Worm (Caenorhabditis elegans): ENCODE results near the gene C48B4.10.

The C48B4.10 gene

ce11 chrIII:9546016-9546659 is 18.2 kb downstream of the C48B4.10 start, which contains the start of gene unc-16 (continued):
- 0 out of 2 replicates have a peak, but pooled peaks have one; percentile 52 for TF ChIP-seq dmd-9 (GFP tag; IDR thresholded peaks at IDR 0.05)
- peak; percentile 94 for TF ChIP-seq mep-1 (tag; optimal IDR thresholded peaks at IDR 0.05)
- TF ChIP-seq nhr-11 (tag; optimal IDR thresholded peaks at IDR 0.05) = peak; percentile 71
- TF ChIP-seq T26A8.4 (GFP tag; IDR thresholded peaks at IDR 0.05) = peak; percentile 80
- TF ChIP-seq nhr-28 (tag; optimal IDR thresholded peaks at IDR 0.05) = peak; percentile 26
- TF ChIP-seq fkh-10 (GFP tag; optimal IDR thresholded peaks at IDR 0.05) = peak; percentile 91
- TF ChIP-seq Y75B8A.6 (GFP tag; IDR thresholded peaks at IDR 0.05) = no peak
- no peak for TF ChIP-seq Y5F2A.4 (GFP tag; optimal IDR thresholded peaks at IDR 0.05)
- TF ChIP-seq saeg-2 (GFP tag; IDR thresholded peaks at IDR 0.05) = no peak
- TF ChIP-seq mxl-2 (GFP tag; conservative IDR thresholded peaks at IDR 0.05) = peak; percentile 77
- TF ChIP-seq skn-1 (tag; optimal IDR thresholded peaks at IDR 0.05) = no peak
- no peak for TF ChIP-seq attf-4 (tag; optimal IDR thresholded peaks at IDR 0.05)
- no peak for TF ChIP-seq unc-130 (GFP tag; optimal IDR thresholded peaks at IDR 0.05)
- TF ChIP-seq unc-62 (GFP tag; optimal IDR thresholded peaks at IDR 0.05 in 1 of 2) = peak in 1 of 2 experiments; percentile 64
- no peak for TF ChIP-seq unc-62 (tag; optimal IDR thresholded peaks at IDR 0.05)
- peak; percentile 71 for TF ChIP-seq dmd-6 (GFP tag; IDR thresholded peaks at IDR 0.05)
- peak; percentile 95; the same call in 1 of the 2 replicates for TF ChIP-seq ceh-20 (GFP tag; IDR thresholded peaks at IDR 0.05)
- peak; percentile 83 to 97 for TF ChIP-seq mdl-1 (tag; optimal IDR thresholded peaks at IDR 0.05)
- 0 out of 2 replicates have a peak, but pooled peaks have one; percentile 54 for TF ChIP-seq mdt-29 (GFP tag; IDR thresholded peaks at IDR 0.05)
- TF ChIP-seq hmg-1.1 (GFP tag; IDR thresholded peaks at IDR 0.05) = peak; percentile 93
- TF ChIP-seq unc-39 (tag; optimal IDR thresholded peaks at IDR 0.05) = no peak
- TF ChIP-seq ceh-82 (tag; optimal IDR thresholded peaks at IDR 0.05) = no peak
- TF ChIP-seq ZK337.2 (GFP tag; IDR thresholded peaks at IDR 0.05) = 0 out of 2 replicates have a peak, but pooled peaks have one; percentile 8
- TF ChIP-seq nhr-42 (GFP tag; IDR thresholded peaks at IDR 0.05) = peak; percentile 18; the same call in 1 of the 2 replicates
- no peak for TF ChIP-seq D1046.2 (GFP tag; IDR thresholded peaks at IDR 0.05)
- TF ChIP-seq lin-29 (GFP tag; IDR thresholded peaks at IDR 0.05) = 0 out of 2 replicates have a peak, but pooled peaks have one; percentile 19

ce11 chrIII:9544820-9545219 is 19.5 kb downstream of the C48B4.10 start, which contains the start of gene ZK1098.12:
TSS of gene ZK1098.12 (plus strand) at chrIII:9545120.
- TF ChIP-seq unc-39 (tag; optimal IDR thresholded peaks at IDR 0.05) = no peak
- no peak for TF ChIP-seq fkh-10 (GFP tag; optimal IDR thresholded peaks at IDR 0.05)
- TF ChIP-seq pqm-1 (tag; optimal IDR thresholded peaks at IDR 0.05) = no peak
- no peak for TF ChIP-seq cey-2 (tag; optimal IDR thresholded peaks at IDR 0.05; ENCODE audit: borderline replicate concordance, insufficient read depth)
- no peak for TF ChIP-seq egl-43 (GFP tag; IDR thresholded peaks at IDR 0.05)
- no peak for TF ChIP-seq tag-97 (GFP tag; IDR thresholded peaks at IDR 0.05)
- TF ChIP-seq ceh-20 (GFP tag; IDR thresholded peaks at IDR 0.05) = no peak
- TF ChIP-seq nhr-76 (tag; optimal IDR thresholded peaks at IDR 0.05) = no peak
- TF ChIP-seq zip-2 (tag; optimal IDR thresholded peaks at IDR 0.05) = no peak
- no peak for TF ChIP-seq dmd-9 (GFP tag; IDR thresholded peaks at IDR 0.05)
- no peak for TF ChIP-seq aly-2 (tag; optimal IDR thresholded peaks at IDR 0.05)
- TF ChIP-seq unc-130 (GFP tag; optimal IDR thresholded peaks at IDR 0.05) = no peak
- no peak for TF ChIP-seq madf-5 (GFP tag; IDR thresholded peaks at IDR 0.05)
- no peak for TF ChIP-seq egl-27 (tag; optimal IDR thresholded peaks at IDR 0.05)
- TF ChIP-seq nhr-102 (tag; optimal IDR thresholded peaks at IDR 0.05) = no peak
- no peak for TF ChIP-seq nhr-77 (tag; optimal IDR thresholded peaks at IDR 0.05)
- no peak for TF ChIP-seq tra-1 (GFP tag; IDR thresholded peaks at IDR 0.05)

ce11 chrIII:9544125-9544524 is 20.2 kb downstream of the C48B4.10 start, which contains the start of gene ZK1098.9:
TSS of gene ZK1098.9 (plus strand) at chrIII:9544425.
- TF ChIP-seq ceh-28 (tag; optimal IDR thresholded peaks at IDR 0.05) = no peak
- TF ChIP-seq snpc-4 (tag; optimal IDR thresholded peaks at IDR 0.05) = no peak
- no peak for TF ChIP-seq ZK337.2 (GFP tag; IDR thresholded peaks at IDR 0.05)
- TF ChIP-seq unc-39 (tag; optimal IDR thresholded peaks at IDR 0.05) = no peak
- no peak for TF ChIP-seq ceh-32 (tag; optimal IDR thresholded peaks at IDR 0.05; ENCODE audit: poor library complexity)
- no peak for TF ChIP-seq hmg-1.1 (GFP tag; IDR thresholded peaks at IDR 0.05)
- TF ChIP-seq F44E2.7 (GFP tag; IDR thresholded peaks at IDR 0.05) = no peak
- TF ChIP-seq lin-1 (GFP tag; IDR thresholded peaks at IDR 0.05) = no peak
- no peak for TF ChIP-seq nhr-48 (tag; optimal IDR thresholded peaks at IDR 0.05)
- no peak for TF ChIP-seq T20F7.1 (GFP tag; optimal IDR thresholded peaks at IDR 0.05)
- TF ChIP-seq nhr-41 (GFP tag; IDR thresholded peaks at IDR 0.05) = no peak

Data from whole organism, L4 larva.